Fruit fly (Drosophila melanogaster) whole organism, wandering third instar larva: Measurements from ENCODE around the gene CG12814.

Experiments used
- CG32264 ChIP-seq: fragments of 200-800 bp; sonication (Bioruptor generic); optimal IDR thresholded peaks from 2 replicates; lab custom pipeline; 2016; ENCODE audit warnings: missing biosample characterization, missing genetic modification characterization
- Dfd ChIP-seq: fragments of >200 bp; optimal IDR thresholded peaks from 2 replicates; lab custom pipeline; 2017; ENCODE audit warnings: missing biosample characterization, missing genetic modification characterization
- GATAd ChIP-seq: sonication (Bioruptor generic); optimal IDR thresholded peaks from 2 replicates; lab custom pipeline; 2016; ENCODE audit warnings: missing biosample characterization, missing genetic modification characterization
- HLH106 ChIP-seq: fragments of 200-800 bp; optimal IDR thresholded peaks from 3 replicates; lab custom pipeline; 2019; ENCODE audit warnings: missing biosample characterization, mild to moderate bottlenecking, missing genetic modification characterization, moderate library complexity
- dl ChIP-seq, 2 experiments: fragments of 175-275, 200-275 bp in 1 of 2; fragments of 200-275 bp in 1 of 2; sonication (Bioruptor generic); optimal IDR thresholded peaks; lab custom pipeline; 2018; ENCODE audit warnings: mild to moderate bottlenecking in 2 of 2, missing biosample characterization in 2 of 2, missing genetic modification characterization in 2 of 2, moderate library complexity in 2 of 2; ENCODE audit not compliant: partially characterized antibody in 2 of 2, insufficient read depth in 1 of 2
- dmrt93B ChIP-seq: fragments of 200-800 bp; sonication (Bioruptor generic); optimal IDR thresholded peaks from 2 replicates; lab custom pipeline; 2018; ENCODE audit warnings: missing biosample characterization, mild to moderate bottlenecking, missing genetic modification characterization
- dsf ChIP-seq: sonication (Bioruptor generic); optimal IDR thresholded peaks from 2 replicates; lab custom pipeline; 2016; ENCODE audit warnings: missing biosample characterization, missing genetic modification characterization, borderline replicate concordance
- pan ChIP-seq: fragments of >200 bp; optimal IDR thresholded peaks from 2 replicates; lab custom pipeline; 2017
- tai ChIP-seq: sonication (Bioruptor generic); optimal IDR thresholded peaks from 2 replicates; lab custom pipeline; 2016; ENCODE audit warnings: missing biosample characterization, missing genetic modification characterization
- woc ChIP-seq: sonication (Bioruptor generic); optimal IDR thresholded peaks from 2 replicates; lab custom pipeline; 2016; ENCODE audit warnings: missing biosample characterization, mild to moderate bottlenecking, missing genetic modification characterization

DNA sequence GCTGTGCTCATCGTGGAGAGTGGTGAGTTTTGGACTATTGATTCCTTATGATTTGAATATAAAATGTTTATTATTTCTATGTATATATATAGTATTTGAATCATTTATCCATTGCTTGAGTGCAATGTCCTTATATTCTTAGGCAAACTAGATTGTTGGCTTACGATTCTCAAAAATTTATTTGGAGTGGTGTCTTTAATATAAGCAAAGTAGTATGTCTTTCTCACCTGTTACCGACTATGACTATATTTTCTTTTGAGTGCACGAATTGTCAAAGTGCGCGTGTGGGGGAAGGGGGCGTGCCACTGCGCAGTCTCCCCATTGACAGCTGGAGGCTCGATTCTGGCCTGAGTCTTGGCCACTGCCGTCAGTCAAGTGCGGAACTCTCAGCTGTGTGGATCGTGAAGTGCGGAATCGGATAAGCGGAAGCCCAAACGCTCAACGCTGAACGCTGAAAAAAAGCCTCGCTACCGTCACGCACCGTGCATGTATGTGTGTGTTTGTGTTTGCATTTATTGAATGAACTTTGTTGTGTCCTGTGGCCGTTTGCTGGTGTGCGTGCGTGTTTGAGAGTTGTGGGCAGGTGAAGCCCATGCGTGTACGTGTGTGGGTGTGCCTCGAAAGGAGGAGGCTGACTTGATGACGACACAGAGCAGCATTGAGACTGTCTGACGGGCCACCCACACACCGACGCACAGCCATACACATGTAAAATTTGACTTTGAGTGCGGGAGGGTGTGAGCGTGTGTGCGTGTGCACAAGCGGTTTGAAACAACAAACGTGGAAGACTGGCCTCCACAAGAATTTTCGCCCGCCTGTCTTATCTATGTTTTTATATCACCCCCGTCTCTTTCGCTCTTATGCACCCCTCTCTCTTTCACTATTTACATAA is 37.0 kb upstream of the CG12814 start:
- TF ChIP-seq pan (lab: Kevin White, UChicago) (no peak), CG32264 (GFP tag; lab: Kevin White, UChicago) (no peak), dmrt93B (GFP tag; lab: Kevin White, UChicago) (no peak), Dfd (GFP tag; lab: Kevin White, UChicago) (no peak), woc (GFP tag; lab: Kevin White, UChicago) (no peak), dsf (GFP tag; lab: Kevin White, UChicago) (no peak), HLH106 (no peak), dl (GFP tag; optimal IDR thresholded peaks at IDR 0.05; lab: Kevin White, UChicago; ENCODE audit: insufficient read depth in 1 of 2, partially characterized antibody in 2 of 2) (no peak), tai (GFP tag; lab: Kevin White, UChicago) (no peak), GATAd (GFP tag; lab: Kevin White, UChicago) (no peak)
